Fruit fly (Drosophila melanogaster): Measurements from ENCODE around the gene Ythdc1.

The Ythdc1 gene

dm6 chr3L:3351814-3352359 lies 22.1 kb downstream of the Ythdc1 start:
- TF ChIP-seq psq (optimal IDR thresholded peaks at IDR 0.05) (no peak), Sin3A (optimal IDR thresholded peaks at IDR 0.05) (no peak), ttk (optimal IDR thresholded peaks at IDR 0.05) (no peak), h (optimal IDR thresholded peaks at IDR 0.05) (no peak), Myc (optimal IDR thresholded peaks at IDR 0.05) (no peak), insv (optimal IDR thresholded peaks at IDR 0.05) (no peak)

DNA sequence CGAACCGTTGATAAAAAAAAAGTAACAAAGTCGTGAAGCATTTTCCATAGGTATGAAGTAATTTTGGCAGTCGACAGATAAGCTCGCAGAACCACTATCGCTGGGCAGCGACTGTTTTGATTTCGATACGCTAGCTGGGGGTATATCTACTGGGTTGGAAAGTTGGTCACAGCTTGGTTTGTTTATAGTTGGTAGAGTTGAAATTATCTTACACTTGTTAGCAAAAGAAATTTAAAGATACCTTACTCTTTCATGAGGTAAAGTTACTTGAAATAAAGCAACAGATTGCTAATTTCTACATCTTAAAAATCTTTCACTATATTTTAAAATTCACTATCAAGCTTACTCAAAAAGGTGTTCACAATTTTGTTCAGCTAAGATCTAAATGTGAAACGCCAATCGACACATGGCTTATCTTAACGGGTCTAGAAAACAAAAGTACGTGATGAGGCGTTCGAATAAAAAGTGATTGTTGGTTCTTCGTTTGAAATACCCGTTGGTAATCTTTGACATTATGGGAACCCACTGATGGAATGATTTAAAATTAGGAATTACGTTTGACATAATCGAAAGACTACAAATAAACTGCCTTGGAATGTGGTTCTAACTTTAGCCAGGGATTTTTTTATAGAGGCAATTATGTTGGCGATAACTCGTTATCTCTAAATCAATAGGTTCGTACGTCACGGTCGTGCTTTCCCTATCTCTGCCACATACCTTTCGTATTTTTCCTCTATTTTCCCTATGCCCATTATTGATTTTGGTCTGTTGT lies 23.2 kb downstream of the Ythdc1 start:
- TF ChIP-seq psq (optimal IDR thresholded peaks at IDR 0.05), result no peak
- TF ChIP-seq insv (optimal IDR thresholded peaks at IDR 0.05), result no peak
- no peak for TF ChIP-seq Sin3A (optimal IDR thresholded peaks at IDR 0.05)
- no peak for TF ChIP-seq h (optimal IDR thresholded peaks at IDR 0.05)
- TF ChIP-seq Myc (optimal IDR thresholded peaks at IDR 0.05), result no peak
- TF ChIP-seq ttk (optimal IDR thresholded peaks at IDR 0.05), result no peak

DNA sequence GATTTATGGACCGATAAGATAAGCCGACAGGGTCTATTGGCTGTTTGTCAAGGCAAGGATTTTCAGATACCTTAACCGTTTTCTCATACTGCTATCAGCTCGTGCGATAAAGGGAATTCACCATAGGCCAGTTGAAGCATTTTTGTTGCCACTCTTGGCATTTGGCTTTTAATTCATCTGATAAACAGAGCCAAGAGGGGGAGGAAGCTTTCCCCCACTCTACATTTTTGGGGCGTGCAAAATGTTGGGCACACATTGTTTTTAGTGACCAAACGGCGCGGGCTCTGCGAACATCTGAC lies 24.2 kb downstream of the Ythdc1 start:
- TF ChIP-seq psq (optimal IDR thresholded peaks at IDR 0.05) (no peak), Myc (optimal IDR thresholded peaks at IDR 0.05) (no peak), ttk (optimal IDR thresholded peaks at IDR 0.05) (no peak)

dm6 chr3L:3348956-3349824 lies 24.8 kb downstream of the Ythdc1 start:
- TF ChIP-seq insv (optimal IDR thresholded peaks at IDR 0.05) (no peak), Sin3A (optimal IDR thresholded peaks at IDR 0.05) (no peak), psq (optimal IDR thresholded peaks at IDR 0.05) (no peak), h (optimal IDR thresholded peaks at IDR 0.05) (no peak), Myc (optimal IDR thresholded peaks at IDR 0.05) (no peak), ttk (optimal IDR thresholded peaks at IDR 0.05) (no peak)

DNA sequence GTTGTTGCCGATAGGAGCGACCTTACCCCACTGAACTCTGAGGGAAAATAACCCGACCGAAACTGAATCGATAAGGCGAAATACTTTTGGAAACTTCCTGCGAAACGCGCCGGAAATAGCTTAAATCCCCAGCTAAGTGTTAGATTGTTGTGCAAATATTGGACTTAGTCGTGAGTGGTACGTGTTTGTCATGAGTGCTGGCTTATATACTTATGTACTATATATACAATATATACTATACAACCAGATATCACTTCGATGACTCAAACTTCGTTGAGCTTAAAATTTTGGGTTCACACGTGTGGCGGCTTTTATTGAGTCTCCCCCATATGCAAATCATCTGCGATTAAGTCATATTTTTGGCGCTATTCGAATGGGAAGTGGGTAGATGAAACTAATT lies 27.7 kb downstream of the Ythdc1 start:
- TF ChIP-seq h (optimal IDR thresholded peaks at IDR 0.05), result no peak
- TF ChIP-seq psq (optimal IDR thresholded peaks at IDR 0.05), result no peak
- no peak for TF ChIP-seq Myc (optimal IDR thresholded peaks at IDR 0.05)
- TF ChIP-seq Sin3A (optimal IDR thresholded peaks at IDR 0.05), result no peak
- TF ChIP-seq insv (optimal IDR thresholded peaks at IDR 0.05), result no peak
- TF ChIP-seq ttk (optimal IDR thresholded peaks at IDR 0.05), result no peak

DNA sequence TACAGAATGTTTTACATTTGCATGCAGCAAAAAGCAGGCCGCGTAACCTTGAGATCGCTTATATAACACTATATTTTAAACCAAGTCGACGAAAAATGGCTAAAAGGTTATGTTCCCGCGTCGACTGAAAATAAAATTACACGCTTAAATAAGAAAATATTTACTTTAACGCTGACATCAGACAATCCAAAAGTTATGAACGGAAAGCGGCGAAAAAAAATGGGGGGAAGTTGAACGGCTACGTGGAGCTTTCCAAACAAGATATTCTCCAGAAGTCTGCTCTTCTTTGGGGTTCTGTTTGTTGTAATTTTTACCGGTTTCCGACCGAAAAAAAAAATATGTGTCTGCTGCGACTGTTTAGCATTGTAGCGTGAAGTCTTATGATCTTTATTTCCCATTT lies 29.4 kb downstream of the Ythdc1 start:
- TF ChIP-seq h (optimal IDR thresholded peaks at IDR 0.05) (no peak), psq (optimal IDR thresholded peaks at IDR 0.05) (no peak), ttk (optimal IDR thresholded peaks at IDR 0.05) (no peak), Myc (optimal IDR thresholded peaks at IDR 0.05) (no peak)

DNA sequence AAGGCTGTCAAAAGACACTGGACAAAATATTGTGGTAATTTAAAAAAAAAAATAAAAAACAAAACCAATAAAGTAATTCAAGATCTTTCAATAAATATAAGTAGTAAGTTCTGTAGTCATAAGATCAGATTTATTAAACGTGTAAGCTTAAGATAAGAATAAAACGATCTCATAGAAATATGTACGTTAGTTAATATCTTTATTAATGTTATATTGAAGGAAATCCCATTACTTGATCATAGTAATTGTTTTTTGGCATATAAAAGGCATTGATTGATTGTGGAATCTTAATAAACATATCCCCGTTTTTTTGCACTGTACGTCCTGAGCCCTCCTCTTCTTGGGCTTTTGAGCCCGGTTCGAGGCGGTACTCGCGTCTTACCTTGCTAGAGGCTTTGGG lies 30.7 kb downstream of the Ythdc1 start:
- TF ChIP-seq Myc (optimal IDR thresholded peaks at IDR 0.05), result no peak
- TF ChIP-seq Sin3A (optimal IDR thresholded peaks at IDR 0.05), result no peak
- TF ChIP-seq ttk (optimal IDR thresholded peaks at IDR 0.05), result no peak
- TF ChIP-seq h (optimal IDR thresholded peaks at IDR 0.05), result no peak
- TF ChIP-seq insv (optimal IDR thresholded peaks at IDR 0.05), result no peak
- TF ChIP-seq psq (optimal IDR thresholded peaks at IDR 0.05), result no peak

DNA sequence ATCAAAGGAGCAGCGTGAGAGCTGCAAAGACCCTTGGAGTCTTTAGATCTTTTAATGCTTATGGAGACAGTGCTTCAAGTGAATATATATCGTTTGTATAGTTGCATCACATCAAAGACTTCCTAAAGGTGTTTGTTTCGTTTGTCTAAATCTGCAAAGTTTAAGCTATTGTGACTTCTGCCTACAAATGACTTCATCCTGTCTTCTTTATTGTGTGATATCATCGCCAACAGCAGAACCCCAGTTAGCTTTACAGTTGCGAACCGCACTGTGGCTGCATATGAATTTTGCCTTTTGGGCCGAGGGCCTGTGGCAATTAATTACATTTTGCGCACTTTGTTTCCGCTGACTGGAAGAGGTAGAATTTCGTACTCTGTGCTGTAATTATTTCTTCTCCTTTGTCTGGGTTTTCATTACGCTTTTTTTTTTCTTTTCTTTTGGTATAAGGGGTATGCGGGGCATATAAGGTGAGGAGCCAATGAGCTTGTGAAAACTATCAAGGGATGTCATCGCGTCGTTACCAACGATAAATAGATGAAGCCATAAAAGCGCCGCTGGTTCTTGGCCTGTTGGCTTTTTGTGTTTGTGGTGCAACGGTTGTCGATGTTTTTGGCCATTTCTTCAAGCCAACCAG lies 31.5 kb downstream of the Ythdc1 start:
- no peak for TF ChIP-seq Sin3A (optimal IDR thresholded peaks at IDR 0.05)
- TF ChIP-seq insv (optimal IDR thresholded peaks at IDR 0.05), result no peak
- no peak for TF ChIP-seq h (optimal IDR thresholded peaks at IDR 0.05)
- TF ChIP-seq Myc (optimal IDR thresholded peaks at IDR 0.05), result no peak
- no peak for TF ChIP-seq ttk (optimal IDR thresholded peaks at IDR 0.05)

dm6 chr3L:3339695-3340226 lies 34.2 kb downstream of the Ythdc1 start:
- TF ChIP-seq ttk (optimal IDR thresholded peaks at IDR 0.05), result no peak
- no peak for TF ChIP-seq insv (optimal IDR thresholded peaks at IDR 0.05)
- no peak for TF ChIP-seq Sin3A (optimal IDR thresholded peaks at IDR 0.05)
- no peak for TF ChIP-seq h (optimal IDR thresholded peaks at IDR 0.05)
- no peak for TF ChIP-seq Myc (optimal IDR thresholded peaks at IDR 0.05)
- no peak for TF ChIP-seq psq (optimal IDR thresholded peaks at IDR 0.05)

dm6 chr3L:3338882-3339590 lies 34.9 kb downstream of the Ythdc1 start:
- TF ChIP-seq h (optimal IDR thresholded peaks at IDR 0.05) (no peak), psq (optimal IDR thresholded peaks at IDR 0.05) (no peak), ttk (optimal IDR thresholded peaks at IDR 0.05) (no peak), Sin3A (optimal IDR thresholded peaks at IDR 0.05) (no peak), Myc (optimal IDR thresholded peaks at IDR 0.05) (no peak), insv (optimal IDR thresholded peaks at IDR 0.05) (no peak)

DNA sequence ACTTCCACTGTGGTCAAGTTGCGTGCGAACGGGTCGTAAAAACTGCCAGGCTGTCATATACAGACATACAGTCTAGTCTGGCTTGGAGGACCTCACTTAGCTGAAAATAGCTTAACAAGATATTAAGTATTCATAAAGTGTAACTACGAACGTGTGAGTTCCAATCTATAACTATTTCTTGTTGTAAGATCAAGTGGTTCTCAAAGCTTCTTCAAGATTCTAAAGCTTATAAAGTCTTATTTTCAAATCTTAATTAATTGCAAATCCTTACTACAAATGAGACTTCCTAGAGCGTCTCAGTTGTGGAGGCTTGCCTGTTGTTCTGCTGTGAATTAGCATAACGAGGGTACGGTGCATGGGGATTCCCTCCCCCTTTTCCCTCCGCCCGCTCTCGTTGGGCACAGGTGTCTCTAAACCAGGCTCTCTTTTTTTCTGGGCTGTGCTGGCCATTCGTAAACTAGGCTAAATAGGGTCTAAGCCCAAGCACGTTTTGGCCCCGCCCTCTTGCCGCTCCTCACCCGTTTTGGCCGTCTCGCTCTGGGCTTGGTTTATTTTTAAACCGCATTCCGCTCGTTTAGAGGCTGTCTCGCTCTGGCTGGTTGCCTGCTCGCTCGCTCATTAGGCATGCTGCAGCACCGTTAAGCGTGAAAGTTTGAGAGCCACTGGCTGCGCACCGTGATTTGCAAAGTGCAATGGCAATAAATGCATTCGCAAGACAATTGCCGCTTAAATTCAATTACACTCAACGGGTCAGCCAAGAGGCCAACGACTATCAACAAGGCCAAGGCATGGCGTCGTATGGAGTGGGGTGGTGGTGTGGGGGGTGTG lies 35.7 kb downstream of the Ythdc1 start:
- TF ChIP-seq Myc (optimal IDR thresholded peaks at IDR 0.05) (no peak), h (optimal IDR thresholded peaks at IDR 0.05) (no peak), Sin3A (optimal IDR thresholded peaks at IDR 0.05) (no peak)

All from Kc167 (cell line).